Worm (Caenorhabditis elegans) whole organism, L4/young adult: ENCODE measurements around the gene C09G9.5.

ENCODE experiments used
- W03F9.2 ChIP-seq: fragments of 150-350 bp; optimal IDR thresholded peaks from 2 replicates; lab custom pipeline; 2014; ENCODE audit warnings: missing biosample characterization, missing genetic modification characterization
- dao-5 ChIP-seq: sonication (generic microtip); optimal IDR thresholded peaks from 2 replicates; lab custom pipeline; 2016; ENCODE audit warnings: missing genotype, missing genetic modification characterization, moderate library complexity, missing compliant biosample characterization
- him-1 ChIP-seq: sonication (generic microtip); optimal IDR thresholded peaks from 2 replicates; lab custom pipeline; 2016; ENCODE audit warnings: missing genotype, missing genetic modification reagents, missing genetic modification characterization, missing compliant biosample characterization

DNA sequence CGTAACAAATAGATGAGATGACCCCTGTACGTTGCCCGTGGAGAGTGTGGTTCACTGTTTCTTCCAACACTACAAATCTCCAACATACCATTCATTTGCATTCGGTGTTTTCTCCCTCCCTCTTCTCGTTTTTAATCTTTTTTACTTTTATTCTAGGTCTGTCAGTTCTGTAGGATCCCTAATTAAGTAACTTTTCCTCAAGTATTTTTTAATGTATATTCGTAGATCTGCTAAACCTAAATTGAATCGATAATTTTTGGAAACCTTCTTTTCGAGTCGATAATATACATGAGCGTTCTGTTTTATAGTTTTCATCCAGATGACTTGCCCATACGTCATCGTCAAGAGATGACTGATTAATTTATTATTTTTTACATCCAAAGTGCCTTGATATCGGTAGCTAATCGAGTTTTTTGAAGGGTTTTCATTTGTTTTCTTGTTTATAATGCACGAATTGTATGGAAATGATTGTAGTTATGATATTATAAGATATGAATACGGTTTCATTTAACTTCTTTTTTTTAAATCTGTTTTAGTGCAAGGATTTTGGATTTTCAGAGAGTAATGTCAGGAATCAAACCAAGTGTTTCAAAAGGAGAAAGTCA lies 46.1 kb upstream of the C09G9.5 start, which contains the start of the genes T28C6.11 and T11B7.1:
- TF ChIP-seq him-1 (tag; lab: Kevin White, UChicago) (no peak), W03F9.2 (tag; lab: Kevin White, UChicago) (no peak), dao-5 (tag; lab: Kevin White, UChicago) (no peak)
